Worm (Caenorhabditis elegans) whole organism, L4 larva: ENCODE data around the gene col-78.

Experiments
- D1046.2 ChIP-seq: fragments of 200-800 bp; sonication (Bioruptor generic); IDR thresholded peaks from 2 replicates; pipeline ENCODE4 v1.3.6; 2022; ENCODE audit warnings: missing genetic modification characterization, missing compliant biosample characterization
- Y105C5A.15 ChIP-seq: fragments of 200-800 bp; sonication (Bioruptor generic); IDR thresholded peaks from 2 replicates; pipeline ENCODE4 v1.3.6; 2022; ENCODE audit warnings: missing genetic modification characterization, missing compliant biosample characterization
- aha-1 ChIP-seq: fragments of 150-350 bp; peaks from one replicate; lab custom pipeline; 2014; ENCODE audit warnings: missing biosample characterization, missing genetic modification characterization
- ceh-28 ChIP-seq: fragments of 150-350 bp; optimal IDR thresholded peaks from 2 replicates; lab custom pipeline; 2014; ENCODE audit warnings: missing biosample characterization, missing genetic modification reagents, missing genetic modification characterization
- ceh-32 ChIP-seq: sonication (generic microtip); optimal IDR thresholded peaks from 2 replicates; lab custom pipeline; 2016; ENCODE audit warnings: mild to moderate bottlenecking, missing genetic modification characterization, missing compliant biosample characterization; ENCODE audit not compliant: poor library complexity
- ceh-62 ChIP-seq: sonication (generic microtip); optimal IDR thresholded peaks from 2 replicates; lab custom pipeline; 2017; ENCODE audit warnings: missing biosample characterization, missing genetic modification characterization
- ceh-82 ChIP-seq: sonication (generic microtip); optimal IDR thresholded peaks from 2 replicates; lab custom pipeline; 2017; ENCODE audit warnings: missing biosample characterization, missing genetic modification characterization
- ces-1 ChIP-seq: fragments of 150-350 bp; sonication (generic microtip); optimal IDR thresholded peaks from 4 replicates; lab custom pipeline; 2014; ENCODE audit warnings: missing biosample characterization, missing genetic modification reagents, missing genetic modification characterization
- daf-16 ChIP-seq, 3 experiments: sonication (generic microtip); optimal IDR thresholded peaks; 2 replicates each; lab custom pipeline; 2016 to 2017; ENCODE audit warnings: missing genetic modification characterization in 3 of 3, missing genetic modification reagents in 3 of 3, mild to moderate bottlenecking in 2 of 3, missing compliant biosample characterization in 2 of 3, missing biosample characterization in 1 of 3, moderate library complexity in 1 of 3
- daf-8 ChIP-seq: fragments of 200-800 bp; sonication (Bioruptor generic); IDR thresholded peaks from 2 replicates; pipeline ENCODE4 v1.3.6; 2022; ENCODE audit warnings: missing genetic modification characterization, missing compliant biosample characterization
- dmd-6 ChIP-seq: fragments of 200-800 bp; sonication (Bioruptor generic); IDR thresholded peaks from 2 replicates; pipeline ENCODE4 v1.3.6; 2022; ENCODE audit warnings: missing genetic modification reagents, missing genetic modification characterization, missing compliant biosample characterization
- dmd-8 ChIP-seq: fragments of 200-800 bp; sonication (Bioruptor generic); IDR thresholded peaks from 2 replicates; pipeline ENCODE4 v1.3.6; 2022; ENCODE audit warnings: missing genetic modification characterization, missing compliant biosample characterization
- dmd-9 ChIP-seq: fragments of 200-800 bp; sonication (Bioruptor generic); IDR thresholded peaks from 2 replicates; pipeline ENCODE4 v1.3.6; 2022; ENCODE audit warnings: missing genetic modification reagents, missing genetic modification characterization, missing compliant biosample characterization
- dpl-1 ChIP-seq: fragments of 150-350 bp; optimal IDR thresholded peaks from 2 replicates; lab custom pipeline; 2014; ENCODE audit warnings: missing biosample characterization, missing genetic modification reagents, missing genetic modification characterization
- dve-1 ChIP-seq: sonication (generic microtip); optimal IDR thresholded peaks from 2 replicates; lab custom pipeline; 2017; ENCODE audit warnings: antibody characterized with exemption, mild to moderate bottlenecking, missing genetic modification characterization, missing compliant biosample characterization; ENCODE audit not compliant: insufficient read depth
- fkh-10 ChIP-seq: fragments of 150-350 bp; optimal IDR thresholded peaks from 2 replicates; lab custom pipeline; 2014; ENCODE audit warnings: missing biosample characterization, missing genetic modification reagents, missing genetic modification characterization
- hif-1 ChIP-seq, 2 experiments: sonication (generic microtip); optimal IDR thresholded peaks; 2 replicates each; lab custom pipeline; 2016 to 2017; ENCODE audit warnings: missing compliant biosample characterization in 2 of 2, missing genetic modification characterization in 2 of 2, missing genetic modification reagents in 2 of 2, missing genotype in 2 of 2, mild to moderate bottlenecking in 1 of 2
- lin-38 ChIP-seq: fragments of 200-800 bp; sonication (Bioruptor generic); IDR thresholded peaks from 2 replicates; pipeline ENCODE4 v1.3.6; 2022; ENCODE audit warnings: missing genetic modification reagents, missing genetic modification characterization, missing compliant biosample characterization
- lin-39 ChIP-seq: fragments of 150-350 bp; optimal IDR thresholded peaks from 2 replicates; lab custom pipeline; 2014; ENCODE audit warnings: missing biosample characterization, missing genetic modification reagents, missing genetic modification characterization
- lsy-2 ChIP-seq, 2 experiments: fragments of 150-350 bp in 1 of 2; sonication (generic microtip) in 1 of 2; optimal IDR thresholded peaks; 2 replicates each; lab custom pipeline; 2014 to 2017; ENCODE audit warnings: missing biosample characterization in 2 of 2, missing genetic modification characterization in 2 of 2
- mxl-3 ChIP-seq: fragments of 200-800 bp; sonication (Bioruptor generic); optimal IDR thresholded peaks from 2 replicates; lab custom pipeline; 2018; ENCODE audit warnings: mild to moderate bottlenecking, missing genetic modification characterization, missing compliant biosample characterization
- nhr-10 ChIP-seq: fragments of 150-350 bp; optimal IDR thresholded peaks from 2 replicates; lab custom pipeline; 2014; ENCODE audit warnings: missing biosample characterization, missing genetic modification characterization
- nhr-11 ChIP-seq: fragments of 150-350 bp; optimal IDR thresholded peaks from 2 replicates; lab custom pipeline; 2014; ENCODE audit warnings: missing biosample characterization, missing genetic modification characterization
- nhr-25 ChIP-seq: sonication (generic microtip); optimal IDR thresholded peaks from 2 replicates; lab custom pipeline; 2017; ENCODE audit warnings: missing genetic modification characterization, mild to moderate bottlenecking, missing compliant biosample characterization, antibody characterized with exemption, moderate library complexity, borderline replicate concordance; ENCODE audit not compliant: insufficient read depth
- nhr-41 ChIP-seq: fragments of 200-800 bp; sonication (Bioruptor generic); IDR thresholded peaks from 2 replicates; pipeline ENCODE4 v1.3.6; 2022; ENCODE audit warnings: missing genetic modification reagents, missing genetic modification characterization, missing compliant biosample characterization
- nhr-48 ChIP-seq: sonication (generic microtip); optimal IDR thresholded peaks from 2 replicates; lab custom pipeline; 2016; ENCODE audit warnings: mild to moderate bottlenecking, missing genetic modification characterization, missing compliant biosample characterization
- nhr-6 ChIP-seq: fragments of 150-350 bp; optimal IDR thresholded peaks from 2 replicates; lab custom pipeline; 2014; ENCODE audit warnings: missing biosample characterization, missing genetic modification characterization
- nhr-76 ChIP-seq: fragments of 150-350 bp; optimal IDR thresholded peaks from 2 replicates; lab custom pipeline; 2014; ENCODE audit warnings: missing biosample characterization, missing genetic modification characterization
- nhr-77 ChIP-seq: fragments of 150-350 bp; optimal IDR thresholded peaks from 2 replicates; lab custom pipeline; 2014; ENCODE audit warnings: missing biosample characterization, missing genetic modification characterization
- set-16 ChIP-seq: fragments of 200-800 bp; sonication (Bioruptor generic); IDR thresholded peaks from 2 replicates; pipeline ENCODE4 v1.3.6; 2022; ENCODE audit warnings: missing genetic modification reagents, missing genetic modification characterization, missing compliant biosample characterization
- skn-1 ChIP-seq: fragments of 150-350 bp; optimal IDR thresholded peaks from 2 replicates; lab custom pipeline; 2014; ENCODE audit warnings: missing biosample characterization, missing genetic modification characterization
- tra-1 ChIP-seq: fragments of 200-800 bp; sonication (Bioruptor generic); IDR thresholded peaks from 2 replicates; pipeline ENCODE4 v1.3.6; 2022; ENCODE audit warnings: missing genetic modification reagents, missing genetic modification characterization, missing compliant biosample characterization
- unc-62 ChIP-seq, 3 experiments: fragments of 150-350 bp in 1 of 3; sonication (generic microtip); optimal IDR thresholded peaks in 2 of 3; peaks in 1 of 3; 1 replicate in 1 of 3; 2 replicates in 2 of 3; lab custom pipeline; 2014 to 2017; ENCODE audit warnings: missing biosample characterization in 3 of 3, missing genetic modification characterization in 3 of 3, missing genetic modification reagents in 3 of 3, missing genotype in 1 of 3
- zag-1 ChIP-seq: fragments of 150-350 bp; optimal IDR thresholded peaks from 2 replicates; lab custom pipeline; 2014; ENCODE audit warnings: missing biosample characterization, missing genetic modification characterization
- zip-11 ChIP-seq: fragments of 200-800 bp; sonication (Bioruptor generic); IDR thresholded peaks from 2 replicates; pipeline ENCODE4 v1.3.6; 2022; ENCODE audit warnings: missing genetic modification characterization, missing compliant biosample characterization

col-78 gene

DNA sequence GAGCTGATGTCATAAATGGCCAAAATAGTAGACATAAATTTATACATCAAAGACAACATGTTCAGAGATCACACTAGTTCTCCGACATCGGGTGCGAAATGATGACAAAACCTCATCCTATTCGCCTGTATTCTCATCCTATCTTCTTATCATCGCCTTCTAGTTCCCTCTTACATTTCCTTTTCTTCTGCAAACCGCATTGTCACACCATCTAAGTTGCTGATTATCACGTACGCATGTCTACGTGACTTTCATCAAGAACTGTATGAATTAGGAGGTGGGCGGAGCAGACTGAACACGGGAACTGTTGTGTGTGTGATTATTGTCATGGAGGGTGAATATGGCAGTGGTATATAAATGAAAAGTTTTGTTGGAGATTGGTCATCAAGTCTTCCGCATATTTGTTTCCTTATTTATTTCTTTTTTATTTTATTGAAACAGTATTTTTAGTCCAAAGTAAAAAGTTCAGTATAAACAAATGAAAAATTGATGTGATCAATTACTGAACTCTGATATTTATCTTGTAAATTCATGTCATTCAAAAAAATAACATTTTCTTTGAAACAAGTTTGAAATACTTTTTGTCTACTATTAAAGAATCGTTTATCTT, 8.0 kb downstream of the col-78 start (continued):
- TF ChIP-seq unc-62 (GFP tag; optimal IDR thresholded peaks at IDR 0.05 in 1 of 2; lab: Kevin White, UChicago): peak in 1 of 2 experiments; percentile 62
- TF ChIP-seq unc-62 (tag; optimal IDR thresholded peaks at IDR 0.05; lab: Kevin White, UChicago): no peak
- TF ChIP-seq dmd-6: peak; percentile 89
- peak; percentile 99 for TF ChIP-seq hif-1 (tag; optimal IDR thresholded peaks at IDR 0.05; lab: Kevin White, UChicago)
- no peak for TF ChIP-seq daf-16 (GFP tag; optimal IDR thresholded peaks at IDR 0.05; lab: Kevin White, UChicago)
- peak; percentile 43 for TF ChIP-seq daf-16 (tag; optimal IDR thresholded peaks at IDR 0.05; lab: Kevin White, UChicago)
- peak; percentile 77 for TF ChIP-seq dve-1 (tag; lab: Kevin White, UChicago)
- no peak for TF ChIP-seq set-16 (GFP tag; lab: Robert Waterston, UW)
- peak; percentile 92 for TF ChIP-seq nhr-48 (tag; lab: Kevin White, UChicago)
- peak; percentile 35 for TF ChIP-seq nhr-76 (tag; lab: Kevin White, UChicago)
- TF ChIP-seq lin-39 (tag; lab: Kevin White, UChicago): no peak
- peak in 1 of 2 experiments; percentile 34 for TF ChIP-seq lsy-2 (tag; optimal IDR thresholded peaks at IDR 0.05; lab: Kevin White, UChicago)
- TF ChIP-seq Y105C5A.15: no peak
- TF ChIP-seq tra-1 (GFP tag; lab: Robert Waterston, UW): peak; percentile 54; the same call in 1 of the 2 replicates

DNA sequence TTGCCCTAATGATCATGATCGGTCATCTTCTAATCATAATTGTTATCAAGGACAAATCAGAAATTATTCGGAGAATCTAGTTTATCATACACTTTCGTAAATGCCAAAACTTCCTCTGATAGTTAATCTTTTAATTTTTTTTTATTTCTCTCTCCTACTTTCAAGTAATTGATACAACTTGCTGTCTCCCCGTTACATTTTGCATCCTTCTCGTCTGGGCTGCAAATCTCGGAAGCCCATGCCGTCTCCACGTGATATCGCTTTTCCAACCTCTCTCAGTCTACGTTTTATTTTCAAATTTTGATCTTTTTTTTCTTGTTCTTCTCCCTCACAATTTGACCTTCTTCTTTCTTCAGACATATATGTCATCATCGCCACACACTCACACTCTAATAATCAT, 8.7 kb downstream of the col-78 start, which contains the start of gene rhy-1:
Gene rhy-1, plus strand, starts transcription at position 357 of the 400 bp plus-strand sequence.
- no peak for TF ChIP-seq hif-1 (tag; optimal IDR thresholded peaks at IDR 0.05; lab: Kevin White, UChicago)
- peak; percentile 42 for TF ChIP-seq dmd-6
- TF ChIP-seq dpl-1: no peak
- TF ChIP-seq ceh-28 (tag; lab: Kevin White, UChicago): no peak
- TF ChIP-seq dmd-9 (GFP tag; lab: Robert Waterston, UW): no peak
- TF ChIP-seq skn-1 (tag; lab: Kevin White, UChicago): no peak
- TF ChIP-seq aha-1: peak; percentile 84
- no peak for TF ChIP-seq ceh-32 (tag; lab: Kevin White, UChicago)
- TF ChIP-seq nhr-48 (tag; lab: Kevin White, UChicago): peak; percentile 15
- TF ChIP-seq fkh-10: no peak
- TF ChIP-seq ces-1 (GFP tag; lab: Kevin White, UChicago): no peak
- no peak for TF ChIP-seq zag-1
- TF ChIP-seq, all 104 proteins: peak for 3

DNA sequence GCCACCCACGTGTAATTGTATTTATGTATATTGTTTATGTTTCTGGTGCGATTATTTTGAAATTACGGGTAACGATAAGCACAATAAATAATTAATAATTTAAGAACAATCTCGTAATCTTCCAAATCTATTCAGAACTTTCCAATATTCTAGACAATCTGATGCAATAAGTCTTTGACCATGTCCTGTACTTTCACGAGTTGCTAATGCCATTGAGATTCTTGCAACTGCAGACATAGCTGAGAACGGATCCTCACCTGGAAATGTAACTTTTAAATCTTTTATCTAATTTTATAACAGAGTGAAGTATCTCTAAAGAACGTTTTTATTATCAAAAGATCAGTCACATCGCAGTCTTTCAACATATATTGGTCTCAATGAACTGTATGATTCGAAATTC, 11.0 kb downstream of the col-78 start:
- no peak for TF ChIP-seq lsy-2 (tag; optimal IDR thresholded peaks at IDR 0.05; lab: Kevin White, UChicago)
- TF ChIP-seq nhr-77 (tag; lab: Kevin White, UChicago): no peak
- no peak for TF ChIP-seq set-16 (GFP tag; lab: Robert Waterston, UW)
- TF ChIP-seq nhr-41 (GFP tag; lab: Robert Waterston, UW): no peak
- no peak for TF ChIP-seq dpl-1
- TF ChIP-seq dmd-8: no peak
- peak in 1 of 2 experiments; percentile 38 for TF ChIP-seq hif-1 (tag; optimal IDR thresholded peaks at IDR 0.05; lab: Kevin White, UChicago)
- no peak for TF ChIP-seq nhr-11 (tag; lab: Kevin White, UChicago)
- TF ChIP-seq nhr-6 (tag; lab: Kevin White, UChicago): no peak
- no peak for TF ChIP-seq D1046.2
- TF ChIP-seq ceh-62 (tag; lab: Kevin White, UChicago): no peak
- TF ChIP-seq nhr-10 (tag; lab: Kevin White, UChicago): no peak
- no peak for TF ChIP-seq zip-11 (GFP tag; lab: Robert Waterston, UW)
- TF ChIP-seq nhr-25 (tag; lab: Kevin White, UChicago): no peak
- no peak for TF ChIP-seq mxl-3 (GFP tag; lab: Kevin White, UChicago)
- no peak for TF ChIP-seq ceh-82 (tag; lab: Kevin White, UChicago)
- TF ChIP-seq daf-8 (GFP tag; lab: Robert Waterston, UW): no peak
- 0 out of 2 replicates have a peak, but pooled peaks have one; percentile 8 for TF ChIP-seq lin-38 (GFP tag; lab: Robert Waterston, UW)
